In the genomic region with DNA sequence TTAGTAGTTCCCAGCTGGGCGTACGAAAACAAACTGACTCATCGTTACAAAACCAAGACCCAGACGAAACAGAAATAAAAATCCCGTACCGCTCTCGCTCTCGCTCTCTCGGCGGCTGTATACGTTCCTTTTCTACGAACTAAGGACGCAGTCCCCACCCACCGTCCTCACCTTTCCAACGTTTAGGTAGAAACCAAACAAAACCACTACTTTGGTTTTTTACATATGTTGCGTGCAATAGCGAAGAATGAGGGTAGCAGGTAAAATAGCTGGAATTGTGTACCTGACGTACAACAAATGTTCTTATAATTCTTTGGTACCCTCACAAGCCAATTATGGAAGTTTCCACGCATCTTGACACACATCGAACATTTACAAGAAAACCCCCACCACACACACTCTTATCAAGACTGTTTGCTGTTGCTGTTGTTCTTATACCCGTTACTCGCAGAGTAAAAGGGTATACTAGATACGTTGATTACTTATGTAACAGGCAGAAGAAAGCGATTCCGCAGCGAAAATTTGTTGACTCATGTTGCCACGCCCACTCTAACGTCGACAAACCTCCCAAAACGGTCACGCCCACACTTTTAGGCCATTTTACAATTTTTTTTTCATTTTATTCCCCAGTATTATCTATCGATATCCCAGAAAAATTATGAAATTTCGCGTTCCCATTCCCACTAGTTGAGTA, we compare ENCODE assay signal across 1 fruit fly cellular context.
TF ChIP-seq lines count a peak whose summit lies in the region.

No protein-coding gene starts in this region.

TF ChIP-seq in whole organism, embryonic, 481 proteins besides CTCF, POLR2A, EP300 and RAD21 (continued from another document):
- TF ChIP-seq CG4282 (GFP tag; optimal IDR thresholded peaks at IDR 0.05; lab: Kevin White, UChicago) (no peak), HmgZ (tag; optimal IDR thresholded peaks at IDR 0.05; lab: Kevin White, UChicago) (peak; percentile 12), MESR4 (GFP tag; optimal IDR thresholded peaks at IDR 0.05; lab: Kevin White, UChicago) (no peak), trem (tag; optimal IDR thresholded peaks at IDR 0.05; lab: Kevin White, UChicago) (peak; percentile 13), CG13424 (tag; optimal IDR thresholded peaks at IDR 0.05; lab: Kevin White, UChicago) (peak; percentile 44), CG7357 (GFP tag; IDR thresholded peaks at IDR 0.05; lab: Robert Waterston, UW) (no peak), CG17612 (GFP tag; IDR thresholded peaks at IDR 0.05; lab: Robert Waterston, UW) (no peak), CG7928 (GFP tag; optimal IDR thresholded peaks at IDR 0.05; lab: Kevin White, UChicago) (no peak), CG17361 (GFP tag; IDR thresholded peaks at IDR 0.05; lab: Robert Waterston, UW) (peak; percentile 52; the same call in 2 of the 3 replicates), Dek (tag; optimal IDR thresholded peaks at IDR 0.05; lab: Kevin White, UChicago) (no peak), corto (GFP tag; optimal IDR thresholded peaks at IDR 0.05; lab: Kevin White, UChicago) (no peak), croc (GFP tag; conservative IDR thresholded peaks at IDR 0.05; lab: Robert Waterston, UW) (no peak), MBD-R2 (GFP tag; IDR thresholded peaks at IDR 0.05; lab: Robert Waterston, UW) (no peak), tll (GFP tag; optimal IDR thresholded peaks at IDR 0.05; lab: Kevin White, UChicago) (peak in 1 of 2 experiments; percentile 80), fd64A (GFP tag; optimal IDR thresholded peaks at IDR 0.05; lab: Kevin White, UChicago) (no peak), CG2875 (GFP tag; optimal IDR thresholded peaks at IDR 0.05; lab: Kevin White, UChicago) (no peak), Fer1 (GFP tag; optimal IDR thresholded peaks at IDR 0.05; lab: Kevin White, UChicago) (peak; percentile 12), onecut (GFP tag; IDR thresholded peaks at IDR 0.05; lab: Robert Waterston, UW) (no peak), gro (GFP tag; optimal IDR thresholded peaks at IDR 0.05; lab: Kevin White, UChicago) (no peak), CG12744 (GFP tag; optimal IDR thresholded peaks at IDR 0.05; lab: Kevin White, UChicago) (no peak), Atf3 (GFP tag; optimal IDR thresholded peaks at IDR 0.05; lab: Kevin White, UChicago) (no peak), grau (tag; optimal IDR thresholded peaks at IDR 0.05; lab: Kevin White, UChicago) (peak; percentile 36), CG8290 (GFP tag; optimal IDR thresholded peaks at IDR 0.05; lab: Kevin White, UChicago) (no peak), CG8290 (tag; optimal IDR thresholded peaks at IDR 0.05; lab: Kevin White, UChicago) (peak in 1 of 2 experiments; percentile 51), tx (GFP tag; optimal IDR thresholded peaks at IDR 0.05; lab: Kevin White, UChicago) (no peak), shn (GFP tag; optimal IDR thresholded peaks at IDR 0.05; lab: Kevin White, UChicago) (peak; percentile 27), gsb (GFP tag; IDR thresholded peaks at IDR 0.05; lab: Robert Waterston, UW) (no peak), dmrt99B (tag; optimal IDR thresholded peaks at IDR 0.05; lab: Kevin White, UChicago) (peak; percentile 52), cwo (GFP tag; optimal IDR thresholded peaks at IDR 0.05; lab: Kevin White, UChicago) (no peak), PHDP (tag; optimal IDR thresholded peaks at IDR 0.05; lab: Kevin White, UChicago) (peak; percentile 28), ind (GFP tag; optimal IDR thresholded peaks at IDR 0.05; lab: Kevin White, UChicago) (peak; percentile 32), CG31388 (GFP tag; optimal IDR thresholded peaks at IDR 0.05; lab: Kevin White, UChicago) (no peak)
